Worm (Caenorhabditis elegans) whole organism, L1 larva: ENCODE data around the gene Y51H4A.937.

Experiments used
- C34B4.2 ChIP-seq: sonication (generic microtip); optimal IDR thresholded peaks from 2 replicates; lab custom pipeline; 2017; ENCODE audit warnings: mild to moderate bottlenecking, missing genetic modification characterization, missing compliant biosample characterization
- dsc-1 ChIP-seq: sonication (generic microtip); optimal IDR thresholded peaks from 2 replicates; lab custom pipeline; 2016; ENCODE audit warnings: mild to moderate bottlenecking, missing genetic modification characterization, missing compliant biosample characterization
- efl-1 ChIP-seq, 4 experiments: fragments of 150-350 bp; optimal IDR thresholded peaks in 3 of 4; peaks in 1 of 4; 1 replicate in 1 of 4; 2 replicates in 3 of 4; lab custom pipeline; 2014; ENCODE audit warnings: missing biosample characterization in 2 of 4, missing genetic modification characterization in 2 of 4, missing genetic modification reagents in 2 of 4
- lin-14 ChIP-seq: fragments of 200-800 bp; sonication (Bioruptor generic); optimal IDR thresholded peaks from 2 replicates; lab custom pipeline; 2018; ENCODE audit warnings: mild to moderate bottlenecking, missing genetic modification characterization, moderate library complexity, missing compliant biosample characterization
- lin-39 ChIP-seq: fragments of 150-350 bp; optimal IDR thresholded peaks from 2 replicates; lab custom pipeline; 2014; ENCODE audit warnings: missing biosample characterization, missing genetic modification reagents, missing genetic modification characterization
- mep-1 ChIP-seq: fragments of 150-350 bp; optimal IDR thresholded peaks from 2 replicates; lab custom pipeline; 2014; ENCODE audit warnings: missing biosample characterization, missing genetic modification characterization
- nhr-12 ChIP-seq: sonication (generic microtip); optimal IDR thresholded peaks from 2 replicates; lab custom pipeline; 2017; ENCODE audit warnings: missing biosample characterization, missing genetic modification characterization
- nhr-20 ChIP-seq: sonication (generic microtip); optimal IDR thresholded peaks from 2 replicates; lab custom pipeline; 2016; ENCODE audit warnings: mild to moderate bottlenecking, missing genetic modification characterization, missing compliant biosample characterization
- pax-3 ChIP-seq: fragments of 200-800 bp; sonication (Bioruptor generic); optimal IDR thresholded peaks from 2 replicates; lab custom pipeline; 2018; ENCODE audit warnings: mild to moderate bottlenecking, missing genetic modification characterization, moderate library complexity, missing compliant biosample characterization
- rnt-1 ChIP-seq: sonication (generic microtip); optimal IDR thresholded peaks from 2 replicates; lab custom pipeline; 2016; ENCODE audit warnings: mild to moderate bottlenecking, missing genetic modification characterization, moderate library complexity, missing compliant biosample characterization
- skn-1 ChIP-seq: fragments of 150-350 bp; optimal IDR thresholded peaks from 2 replicates; lab custom pipeline; 2014; ENCODE audit warnings: missing biosample characterization, missing genetic modification characterization
- snpc-4 ChIP-seq: fragments of 150-350 bp; optimal IDR thresholded peaks from 2 replicates; lab custom pipeline; 2014; ENCODE audit warnings: missing biosample characterization, missing genetic modification characterization
- unc-86 ChIP-seq: sonication (generic microtip); optimal IDR thresholded peaks from 2 replicates; lab custom pipeline; 2016; ENCODE audit warnings: missing genetic modification characterization, missing compliant biosample characterization
- ztf-11 ChIP-seq, 2 experiments: sonication (generic microtip); optimal IDR thresholded peaks; 2 replicates each; lab custom pipeline; 2016 to 2017; ENCODE audit warnings: missing genetic modification characterization in 2 of 2, missing biosample characterization in 1 of 2, missing compliant biosample characterization in 1 of 2

DNA sequence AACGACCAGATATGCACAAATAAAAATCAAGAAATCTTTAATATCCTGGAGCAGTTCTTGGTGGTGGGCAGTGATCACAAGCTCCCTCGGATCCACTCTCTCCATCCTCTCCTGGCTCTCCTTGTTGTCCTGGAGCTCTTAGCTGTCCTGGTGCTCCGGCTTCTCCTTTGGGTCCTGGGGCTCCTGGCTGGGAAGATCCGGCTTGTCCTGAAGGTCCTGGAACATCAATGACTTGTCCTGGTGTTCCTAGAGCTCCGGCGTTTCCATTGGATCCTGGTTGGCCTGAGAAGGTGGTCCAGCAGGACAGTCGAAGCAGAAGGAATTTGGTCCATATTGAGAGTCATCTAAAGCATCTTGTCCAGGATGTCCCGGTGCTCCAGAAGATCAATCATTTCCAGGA, 23.0 kb downstream of the Y51H4A.937 start:
- no peak for TF ChIP-seq nhr-12 (tag; lab: Kevin White, UChicago)
- TF ChIP-seq mep-1 (tag; lab: Kevin White, UChicago) = no peak
- no peak for TF ChIP-seq C34B4.2
- TF ChIP-seq lin-39 (tag; lab: Kevin White, UChicago) = no peak
- no peak for TF ChIP-seq ztf-11 (tag; optimal IDR thresholded peaks at IDR 0.05; lab: Kevin White, UChicago)
- TF ChIP-seq pax-3 (tag; lab: Kevin White, UChicago) = no peak
- no peak for TF ChIP-seq nhr-20 (tag; lab: Kevin White, UChicago)
- TF ChIP-seq unc-86 (tag; lab: Kevin White, UChicago) = no peak
- TF ChIP-seq skn-1 (tag; lab: Kevin White, UChicago) = no peak
- no peak for TF ChIP-seq snpc-4 (tag; lab: Kevin White, UChicago)
- no peak for TF ChIP-seq efl-1 (optimal IDR thresholded peaks at IDR 0.05; lab: Kevin White, UChicago)
- TF ChIP-seq efl-1 (GFP tag; optimal IDR thresholded peaks at IDR 0.05 in 1 of 2; lab: Kevin White, UChicago) = no peak
- TF ChIP-seq rnt-1 = no peak
- TF ChIP-seq lin-14 (GFP tag; lab: Kevin White, UChicago) = no peak
- TF ChIP-seq dsc-1 (tag; lab: Kevin White, UChicago) = no peak
